Fruit fly (Drosophila melanogaster) whole organism, embryonic: ENCODE results near the gene PpV.

ENCODE experiments used
- Atf-2 ChIP-seq: fragments of 200-800 bp; sonication (Bioruptor generic); optimal IDR thresholded peaks from 2 replicates; lab custom pipeline; 2016; ENCODE audit warnings: missing biosample characterization, missing genetic modification characterization
- CG10267 ChIP-seq: fragments of 200-800 bp; sonication (Bioruptor generic); optimal IDR thresholded peaks from 2 replicates; lab custom pipeline; 2018; ENCODE audit warnings: missing biosample characterization, mild to moderate bottlenecking, missing genetic modification characterization, moderate library complexity
- CG10959 ChIP-seq: fragments of 200-800 bp; sonication (Bioruptor generic); IDR thresholded peaks from 2 replicates; pipeline ENCODE4 v1.3.6; 2022; ENCODE audit warnings: missing biosample characterization, missing genetic modification characterization
- CG11504 ChIP-seq: fragments of 200-800 bp; sonication (Bioruptor generic); optimal IDR thresholded peaks from 3 replicates; lab custom pipeline; 2019; ENCODE audit warnings: missing biosample characterization, mild to moderate bottlenecking, missing genetic modification characterization, moderate library complexity
- CG11696 ChIP-seq: fragments of 200-800 bp; sonication (Bioruptor generic); IDR thresholded peaks from 2 replicates; pipeline ENCODE4 v1.3.6; 2022; ENCODE audit warnings: missing biosample characterization, missing genetic modification characterization
- CG12744 ChIP-seq: fragments of 200-800 bp; sonication (Bioruptor generic); optimal IDR thresholded peaks from 2 replicates; lab custom pipeline; 2016; ENCODE audit warnings: missing biosample characterization, missing genetic modification characterization
- CG1647 ChIP-seq: fragments of 200-800 bp; sonication (Bioruptor generic); optimal IDR thresholded peaks from 3 replicates; lab custom pipeline; 2016; ENCODE audit warnings: missing biosample characterization, missing genetic modification characterization
- CG16863 ChIP-seq: fragments of 200-800 bp; sonication (Bioruptor generic); optimal IDR thresholded peaks from 3 replicates; lab custom pipeline; 2016; ENCODE audit warnings: missing biosample characterization, missing genetic modification characterization
- CG17568 ChIP-seq: fragments of 200-800 bp; sonication (Bioruptor generic); optimal IDR thresholded peaks from 2 replicates; lab custom pipeline; 2018; ENCODE audit warnings: missing biosample characterization, mild to moderate bottlenecking, missing genetic modification characterization, moderate library complexity
- CG17829 ChIP-seq: fragments of 200-800 bp; optimal IDR thresholded peaks from 2 replicates; lab custom pipeline; 2019; ENCODE audit warnings: missing biosample characterization, mild to moderate bottlenecking, missing genetic modification characterization, moderate library complexity
- CG2129 ChIP-seq: fragments of 200-800 bp; sonication (Bioruptor generic); IDR thresholded peaks from 2 replicates; pipeline ENCODE4 v1.3.6; 2022; ENCODE audit warnings: missing biosample characterization, missing genetic modification characterization; ENCODE audit not compliant: partially characterized antibody
- CG31388 ChIP-seq: fragments of 200-800 bp; sonication (Bioruptor generic); optimal IDR thresholded peaks from 2 replicates; lab custom pipeline; 2016; ENCODE audit warnings: missing biosample characterization, missing genetic modification characterization
- CG4282 ChIP-seq: fragments of 200-800 bp; sonication (Bioruptor generic); optimal IDR thresholded peaks from 2 replicates; lab custom pipeline; 2016; ENCODE audit warnings: missing biosample characterization, missing genetic modification characterization
- CG5245 ChIP-seq: fragments of 200-800 bp; sonication (Bioruptor generic); optimal IDR thresholded peaks from 3 replicates; lab custom pipeline; 2016; ENCODE audit warnings: missing biosample characterization, missing genetic modification characterization
- CG5953 ChIP-seq: fragments of 200-800 bp; sonication (Bioruptor generic); IDR thresholded peaks from 2 replicates; pipeline ENCODE4 v1.3.6; 2022; ENCODE audit warnings: missing biosample characterization, missing genetic modification characterization
- CG8089 ChIP-seq: fragments of 200-800 bp; sonication (Bioruptor generic); optimal IDR thresholded peaks from 3 replicates; lab custom pipeline; 2016; ENCODE audit warnings: missing biosample characterization, missing genetic modification characterization
- CkIIα-i1 ChIP-seq: fragments of 200-800 bp; sonication (Bioruptor generic); IDR thresholded peaks from 2 replicates; pipeline ENCODE4 v1.3.6; 2022; ENCODE audit warnings: missing biosample characterization, missing genetic modification characterization
- D19A ChIP-seq: fragments of 200-800 bp; optimal IDR thresholded peaks from 3 replicates; lab custom pipeline; 2019; ENCODE audit warnings: missing biosample characterization, mild to moderate bottlenecking, missing genetic modification characterization, moderate library complexity
- Deaf1 ChIP-seq: fragments of 200-800 bp; optimal IDR thresholded peaks from 3 replicates; lab custom pipeline; 2019; ENCODE audit warnings: missing biosample characterization, mild to moderate bottlenecking, missing genetic modification characterization, moderate library complexity
- Dek ChIP-seq: fragments of 200-800 bp; sonication (Bioruptor generic); optimal IDR thresholded peaks from 3 replicates; lab custom pipeline; 2019; ENCODE audit warnings: missing biosample characterization, mild to moderate bottlenecking, missing genetic modification characterization, moderate library complexity
- Gsc ChIP-seq: fragments of 200-800 bp; sonication (Bioruptor generic); IDR thresholded peaks from 2 replicates; pipeline ENCODE4 v1.3.6; 2022; ENCODE audit warnings: missing biosample characterization, missing genetic modification characterization
- H15 ChIP-seq: fragments of 200-800 bp; sonication (Bioruptor generic); IDR thresholded peaks from 3 replicates; pipeline ENCODE4 v1.3.6; 2022; ENCODE audit warnings: missing biosample characterization, missing genetic modification characterization
- HHEX ChIP-seq: fragments of 200-800 bp; sonication (Bioruptor generic); optimal IDR thresholded peaks from 3 replicates; lab custom pipeline; 2017; ENCODE audit warnings: missing biosample characterization, mild to moderate bottlenecking, missing genetic modification characterization, missing genetic modification reagents
- Hmx ChIP-seq: fragments of 200-800 bp; sonication (Bioruptor generic); optimal IDR thresholded peaks from 2 replicates; lab custom pipeline; 2016; ENCODE audit warnings: missing biosample characterization, missing genetic modification characterization
- Hr51 ChIP-seq, 2 experiments: fragments of 200-800 bp; sonication (Bioruptor generic); optimal IDR thresholded peaks; 2 replicates in 1 of 2; 3 replicates in 1 of 2; lab custom pipeline; 2016 to 2018; ENCODE audit warnings: missing biosample characterization in 2 of 2, missing genetic modification characterization in 2 of 2, mild to moderate bottlenecking in 1 of 2, moderate library complexity in 1 of 2
- MTF-1 ChIP-seq: fragments of 200-800 bp; sonication (Bioruptor generic); optimal IDR thresholded peaks from 2 replicates; lab custom pipeline; 2018; ENCODE audit warnings: missing biosample characterization, mild to moderate bottlenecking, missing genetic modification characterization, borderline replicate concordance
- Med ChIP-seq: fragments of 200-800 bp; sonication (Bioruptor generic); peaks from one replicate; lab custom pipeline; 2016; ENCODE audit warnings: missing biosample characterization, missing genetic modification characterization, mild to moderate bottlenecking, inconsistent platforms, moderate library complexity
- Oli ChIP-seq: fragments of 200-800 bp; sonication (Bioruptor generic); optimal IDR thresholded peaks from 2 replicates; lab custom pipeline; 2018; ENCODE audit warnings: missing biosample characterization, mild to moderate bottlenecking, missing genetic modification characterization, moderate library complexity
- Ptx1 ChIP-seq: fragments of 200-800 bp; sonication (Bioruptor generic); IDR thresholded peaks from 2 replicates; pipeline ENCODE4 v1.3.6; 2022; ENCODE audit warnings: missing biosample characterization, missing genetic modification characterization
- Sox100B ChIP-seq: fragments of 200-800 bp; sonication (Bioruptor generic); optimal IDR thresholded peaks from 3 replicates; lab custom pipeline; 2018; ENCODE audit warnings: missing biosample characterization, mild to moderate bottlenecking, missing genetic modification characterization
- Sry-β ChIP-seq: fragments of 200-800 bp; sonication (Bioruptor generic); optimal IDR thresholded peaks from 2 replicates; lab custom pipeline; 2018; ENCODE audit warnings: missing biosample characterization, mild to moderate bottlenecking, missing genetic modification characterization, moderate library complexity
- TFAM ChIP-seq: fragments of 200-800 bp; sonication (Bioruptor generic); optimal IDR thresholded peaks from 2 replicates; lab custom pipeline; 2017; ENCODE audit warnings: missing biosample characterization, missing genetic modification characterization, inconsistent platforms
- Tbp ChIP-seq: fragments of >200 bp; optimal IDR thresholded peaks from 2 replicates; lab custom pipeline; 2018; ENCODE audit warnings: missing biosample characterization, missing genetic modification characterization
- bab2 ChIP-seq: fragments of 200-800 bp; sonication (Bioruptor generic); optimal IDR thresholded peaks from 2 replicates; lab custom pipeline; 2016; ENCODE audit warnings: missing biosample characterization, missing genetic modification characterization
- cato ChIP-seq: fragments of 200-800 bp; sonication (Bioruptor generic); optimal IDR thresholded peaks from 2 replicates; lab custom pipeline; 2016; ENCODE audit warnings: missing biosample characterization, missing genetic modification characterization, borderline replicate concordance
- corto ChIP-seq: fragments of 200-800 bp; sonication (Bioruptor generic); optimal IDR thresholded peaks from 2 replicates; lab custom pipeline; 2016; ENCODE audit warnings: missing biosample characterization, mild to moderate bottlenecking, missing genetic modification characterization, moderate library complexity
- croc ChIP-seq: fragments of 200-800 bp; sonication (Bioruptor generic); conservative IDR thresholded peaks from 3 replicates; pipeline ENCODE4 v1.3.6; 2022; ENCODE audit warnings: missing biosample characterization, missing genetic modification characterization
- dmrt99B ChIP-seq: fragments of 200-800 bp; sonication (Bioruptor generic); optimal IDR thresholded peaks from 2 replicates; lab custom pipeline; 2018; ENCODE audit warnings: missing biosample characterization, mild to moderate bottlenecking, missing genetic modification characterization, moderate library complexity
- dysf ChIP-seq: fragments of 200-800 bp; sonication (Bioruptor generic); IDR thresholded peaks from 3 replicates; pipeline ENCODE4 v1.3.6; 2022; ENCODE audit warnings: missing biosample characterization, missing genetic modification characterization
- hb ChIP-seq: fragments of 200-800 bp; sonication (Bioruptor generic); IDR thresholded peaks from 3 replicates; pipeline ENCODE4 v1.3.6; 2022; ENCODE audit warnings: missing biosample characterization, missing genetic modification characterization; ENCODE audit not compliant: partially characterized antibody
- nom ChIP-seq: fragments of 200-800 bp; sonication (Bioruptor generic); optimal IDR thresholded peaks from 2 replicates; lab custom pipeline; 2017; ENCODE audit warnings: missing biosample characterization, missing genetic modification characterization, mild to moderate bottlenecking, moderate library complexity, missing genetic modification reagents
- onecut ChIP-seq: fragments of 200-800 bp; sonication (Bioruptor generic); IDR thresholded peaks from 2 replicates; pipeline ENCODE4 v1.3.6; 2022; ENCODE audit warnings: missing biosample characterization, missing genetic modification characterization
- otp ChIP-seq: fragments of 200-800 bp; sonication (Bioruptor generic); IDR thresholded peaks from 3 replicates; pipeline ENCODE4, ENCODE4 v1.3.6; 2022; ENCODE audit warnings: missing biosample characterization, missing genetic modification characterization
- phol ChIP-seq: fragments of 200-800 bp; sonication (Bioruptor generic); optimal IDR thresholded peaks from 3 replicates; lab custom pipeline; 2018; ENCODE audit warnings: missing biosample characterization, mild to moderate bottlenecking, missing genetic modification characterization, moderate library complexity
- sima ChIP-seq: fragments of 200-800 bp; sonication (Bioruptor generic); optimal IDR thresholded peaks from 2 replicates; lab custom pipeline; 2016; ENCODE audit warnings: missing biosample characterization, missing genetic modification characterization
- slbo ChIP-seq: fragments of 200-800 bp; sonication (Bioruptor generic); IDR thresholded peaks from 2 replicates; pipeline ENCODE4 v1.3.6; 2022; ENCODE audit warnings: missing biosample characterization, missing genetic modification characterization
- sqz ChIP-seq: fragments of 200-800 bp; sonication (Bioruptor generic); optimal IDR thresholded peaks from 3 replicates; lab custom pipeline; 2018; ENCODE audit warnings: missing biosample characterization, mild to moderate bottlenecking, missing genetic modification characterization
- tgo ChIP-seq: fragments of 200-800 bp; sonication (Bioruptor generic); IDR thresholded peaks from 3 replicates; pipeline ENCODE4 v1.3.6; 2022; ENCODE audit warnings: missing biosample characterization, missing genetic modification characterization
- toy ChIP-seq: fragments of 200-800 bp; sonication (Bioruptor generic); IDR thresholded peaks from 2 replicates; pipeline ENCODE4 v1.3.6; 2022; ENCODE audit warnings: missing biosample characterization, missing genetic modification characterization
- twi ChIP-seq: fragments of 200-800 bp; optimal IDR thresholded peaks from 2 replicates; lab custom pipeline; 2019; ENCODE audit warnings: missing biosample characterization, mild to moderate bottlenecking, missing genetic modification characterization, moderate library complexity

PpV gene

dm6 chrX:6332988-6333719 is 39.6 kb downstream of the PpV start (continued):
- TF ChIP-seq Med (peak; percentile 60), bab2 (GFP tag; lab: Kevin White, UChicago) (no peak), CG17829 (tag; lab: Kevin White, UChicago) (no peak), croc (GFP tag; lab: Robert Waterston, UW) (no peak), nom (GFP tag; lab: Kevin White, UChicago) (peak; percentile 12), phol (tag; lab: Kevin White, UChicago) (peak; percentile 2), D19A (peak; percentile 6), Atf-2 (GFP tag; lab: Kevin White, UChicago) (no peak), CG31388 (no peak), CG8089 (GFP tag; lab: Kevin White, UChicago) (no peak), CkIIα-i1 (GFP tag; lab: Robert Waterston, UW) (no peak), dmrt99B (tag; lab: Kevin White, UChicago) (peak; percentile 28), Dek (tag; lab: Kevin White, UChicago) (no peak), CG1647 (no peak), hb (GFP tag; lab: Robert Waterston, UW) (no peak), Oli (tag; lab: Kevin White, UChicago) (no peak), Ptx1 (GFP tag; lab: Robert Waterston, UW) (0 out of 2 replicates have a peak, but pooled peaks have one; percentile 34), CG4282 (no peak), CG17568 (no peak), CG5245 (GFP tag; lab: Kevin White, UChicago) (no peak), Sox100B (GFP tag; lab: Kevin White, UChicago) (no peak), toy (GFP tag; lab: Robert Waterston, UW) (no peak), Gsc (GFP tag; lab: Robert Waterston, UW) (no peak), CG11696 (GFP tag; lab: Robert Waterston, UW) (no peak), CG10959 (GFP tag; lab: Robert Waterston, UW) (no peak), onecut (GFP tag; lab: Robert Waterston, UW) (no peak), slbo (GFP tag; lab: Robert Waterston, UW) (no peak), TFAM (GFP tag; lab: Kevin White, UChicago) (no peak), Deaf1 (tag; lab: Kevin White, UChicago) (no peak), corto (GFP tag; lab: Kevin White, UChicago) (no peak), MTF-1 (no peak), CG10267 (tag; lab: Kevin White, UChicago) (no peak), sima (GFP tag; lab: Kevin White, UChicago) (no peak), CG11504 (tag; lab: Kevin White, UChicago) (peak; percentile 26), H15 (GFP tag; lab: Robert Waterston, UW) (no peak), CG2129 (no peak), Hmx (GFP tag; lab: Kevin White, UChicago) (no peak), sqz (GFP tag; lab: Kevin White, UChicago) (no peak), Tbp (GFP tag; lab: Kevin White, UChicago) (no peak), CG5953 (GFP tag; lab: Robert Waterston, UW) (no peak), otp (GFP tag; lab: Robert Waterston, UW) (no peak), Sry-β (no peak), twi (tag; lab: Kevin White, UChicago) (no peak), tgo (GFP tag; lab: Robert Waterston, UW) (no peak), HHEX (GFP tag; lab: Kevin White, UChicago) (no peak), dysf (GFP tag; lab: Robert Waterston, UW) (0 out of 3 replicates have a peak, but pooled peaks have one; percentile 16), Hr51 (GFP tag; optimal IDR thresholded peaks at IDR 0.05; lab: Kevin White, UChicago) (no peak), CG12744 (GFP tag; lab: Kevin White, UChicago) (no peak), CG16863 (GFP tag; lab: Kevin White, UChicago) (no peak), cato (no peak)
